Fruit fly (Drosophila melanogaster): Measurements from ENCODE around the gene CG31140.

CG31140 gene

DNA sequence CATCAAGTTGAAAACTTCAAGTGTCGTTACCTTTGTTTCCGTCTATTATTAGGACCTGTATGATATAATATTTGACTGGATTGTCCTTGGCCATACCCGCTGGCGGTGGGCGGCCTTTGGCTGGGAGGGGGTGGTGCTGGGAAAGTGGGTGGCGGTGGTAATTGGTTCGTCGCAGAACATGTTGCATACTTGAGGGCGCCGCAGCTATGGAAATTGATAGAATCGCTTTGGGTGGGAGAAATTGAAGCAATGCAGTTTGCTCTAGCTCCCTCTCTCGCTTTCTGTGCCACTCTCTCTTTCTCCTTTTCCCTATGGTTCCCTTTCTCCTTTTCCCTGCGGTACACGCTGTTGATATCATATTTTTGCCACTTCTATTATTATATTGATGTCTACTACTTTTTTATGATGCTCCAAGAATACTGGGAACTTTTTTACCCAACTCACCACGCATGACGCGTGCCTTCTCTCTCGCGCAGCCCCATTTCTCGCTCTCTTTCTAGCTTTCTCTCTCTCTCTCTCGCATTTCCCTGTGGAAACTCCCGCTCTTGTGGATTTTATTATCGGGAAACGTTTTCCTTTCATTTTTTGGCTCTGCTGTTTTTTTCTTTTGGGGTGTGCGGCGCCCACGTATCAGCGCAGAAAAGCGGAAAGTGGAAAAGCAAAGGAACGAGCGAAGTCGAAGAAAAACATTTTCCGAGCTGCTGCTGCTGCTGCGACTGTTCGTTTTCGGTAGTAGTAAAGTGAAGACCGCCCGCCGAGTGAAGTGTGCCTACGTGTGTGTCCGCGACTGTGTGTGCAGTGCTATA, 2.1 kb downstream of the CG31140 start:
- TF ChIP-seq CG32121 (GFP tag; IDR thresholded peaks at IDR 0.05) (no peak), D1 (tag; optimal IDR thresholded peaks at IDR 0.05) (no peak), CG8301 (tag; optimal IDR thresholded peaks at IDR 0.05) (no peak), Ets98B (GFP tag; IDR thresholded peaks at IDR 0.05) (0 out of 2 replicates have a peak, but pooled peaks have one; percentile 10)

DNA sequence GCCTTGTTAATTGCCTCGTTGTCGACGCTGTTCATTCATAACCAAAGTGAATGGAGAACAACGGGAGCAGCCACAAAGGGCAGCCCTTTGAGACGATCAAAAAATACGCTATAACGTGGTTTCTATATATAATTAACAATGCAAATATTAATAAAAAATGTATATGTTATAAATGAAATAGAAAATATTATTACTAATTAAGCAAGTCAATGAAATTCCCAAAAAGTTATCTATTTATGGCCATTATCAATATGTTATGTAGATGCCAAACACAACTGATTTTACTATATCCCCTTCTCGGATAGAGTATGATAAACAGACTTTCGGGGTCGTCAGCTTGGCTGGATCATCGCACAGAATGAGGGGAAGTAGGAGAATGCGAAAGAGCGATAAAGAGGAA, 6.5 kb downstream of the CG31140 start:
- TF ChIP-seq CG8159 (tag; optimal IDR thresholded peaks at IDR 0.05) (no peak), Snoo (tag; optimal IDR thresholded peaks at IDR 0.05) (no peak), rn (GFP tag; IDR thresholded peaks at IDR 0.05) (no peak), CG15710 (tag; optimal IDR thresholded peaks at IDR 0.05) (no peak), EcR (GFP tag; optimal IDR thresholded peaks at IDR 0.05) (peak; percentile 69), fd96Ca (GFP tag; IDR thresholded peaks at IDR 0.05) (no peak)

DNA sequence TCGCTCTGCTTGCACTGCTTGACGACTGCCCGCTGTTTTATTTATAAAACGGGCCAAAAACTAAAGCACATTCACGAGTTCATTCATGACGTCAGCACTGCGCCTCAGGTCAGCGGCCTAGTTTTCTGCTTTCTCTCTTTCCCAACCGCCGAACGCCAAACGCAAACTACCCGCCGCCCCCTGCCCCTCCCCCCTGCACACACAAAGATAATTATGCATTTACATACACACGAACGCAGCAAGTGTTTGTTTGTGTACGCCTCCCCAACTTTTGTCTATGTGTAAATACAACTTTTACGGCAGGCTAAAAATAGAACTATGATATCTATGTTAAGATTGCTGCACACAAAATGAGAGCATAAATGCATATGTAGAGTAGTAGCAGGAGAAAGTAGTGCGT, 8.2 kb downstream of the CG31140 start:
- TF ChIP-seq rn (GFP tag; IDR thresholded peaks at IDR 0.05) (no peak), Snoo (tag; optimal IDR thresholded peaks at IDR 0.05) (no peak), CG4496 (GFP tag; IDR thresholded peaks at IDR 0.05) (peak; percentile 10; the same call in 1 of the 3 replicates), CG34367 (tag; optimal IDR thresholded peaks at IDR 0.05) (no peak), Ets98B (GFP tag; IDR thresholded peaks at IDR 0.05) (no peak), CG32121 (GFP tag; IDR thresholded peaks at IDR 0.05) (0 out of 2 replicates have a peak, but pooled peaks have one; percentile 22)

DNA sequence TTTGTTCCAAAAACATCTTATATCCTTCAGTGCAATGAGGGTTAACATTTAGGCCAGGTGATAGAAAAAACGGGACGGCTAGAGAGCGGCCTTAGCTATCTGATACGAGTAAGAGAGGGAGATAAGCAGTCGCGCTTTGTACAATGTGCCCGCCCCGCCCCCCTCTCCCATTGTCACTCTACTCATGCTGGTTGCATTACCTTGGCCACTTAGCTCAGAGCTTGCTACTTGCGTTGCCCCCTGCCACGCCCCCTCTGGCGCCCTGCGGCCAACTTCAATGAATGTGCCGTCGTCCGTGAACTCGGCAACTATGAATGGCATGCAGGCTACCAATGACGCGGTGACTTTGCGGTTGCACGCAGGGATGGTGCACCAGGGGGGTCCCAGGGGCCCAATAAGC, 8.8 kb downstream of the CG31140 start:
- TF ChIP-seq CG12605 (GFP tag; IDR thresholded peaks at IDR 0.05) (no peak), CG13204 (GFP tag; optimal IDR thresholded peaks at IDR 0.05) (no peak), CG8301 (tag; optimal IDR thresholded peaks at IDR 0.05) (no peak), CG8159 (tag; optimal IDR thresholded peaks at IDR 0.05) (no peak), rn (GFP tag; IDR thresholded peaks at IDR 0.05) (no peak), Snoo (tag; optimal IDR thresholded peaks at IDR 0.05) (no peak), EcR (GFP tag; optimal IDR thresholded peaks at IDR 0.05) (no peak), CG9948 (tag; optimal IDR thresholded peaks at IDR 0.05) (no peak)

DNA sequence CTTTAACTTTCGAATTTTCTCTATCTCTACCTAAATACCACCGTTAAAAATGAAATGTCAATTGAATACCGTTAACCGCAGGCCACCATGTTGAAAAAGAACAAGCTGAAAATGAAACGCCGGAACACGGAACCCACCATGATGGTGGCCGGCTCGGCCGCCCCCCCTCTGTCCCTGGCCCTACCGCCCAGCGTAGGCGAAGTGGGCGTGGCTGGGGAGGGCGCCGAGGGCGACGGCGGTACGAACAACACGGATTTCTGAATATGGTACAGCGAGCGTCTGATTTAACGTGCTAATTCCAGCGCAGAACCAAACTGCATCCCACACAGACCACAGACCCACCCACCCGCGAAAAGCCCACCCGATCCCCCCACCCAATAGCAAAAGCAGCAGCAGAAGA, 18.7 kb downstream of the CG31140 start:
- TF ChIP-seq CG4496 (GFP tag; IDR thresholded peaks at IDR 0.05) (no peak), CG32121 (GFP tag; IDR thresholded peaks at IDR 0.05) (no peak), CG8159 (tag; optimal IDR thresholded peaks at IDR 0.05) (no peak), Pif1A (GFP tag; optimal IDR thresholded peaks at IDR 0.05) (no peak), CG13204 (GFP tag; optimal IDR thresholded peaks at IDR 0.05) (no peak), CG10348 (GFP tag; IDR thresholded peaks at IDR 0.05) (no peak), EcR (GFP tag; optimal IDR thresholded peaks at IDR 0.05) (no peak), Snoo (tag; optimal IDR thresholded peaks at IDR 0.05) (no peak), CG9948 (tag; optimal IDR thresholded peaks at IDR 0.05) (no peak), Pif1B (GFP tag; optimal IDR thresholded peaks at IDR 0.05) (no peak)

DNA sequence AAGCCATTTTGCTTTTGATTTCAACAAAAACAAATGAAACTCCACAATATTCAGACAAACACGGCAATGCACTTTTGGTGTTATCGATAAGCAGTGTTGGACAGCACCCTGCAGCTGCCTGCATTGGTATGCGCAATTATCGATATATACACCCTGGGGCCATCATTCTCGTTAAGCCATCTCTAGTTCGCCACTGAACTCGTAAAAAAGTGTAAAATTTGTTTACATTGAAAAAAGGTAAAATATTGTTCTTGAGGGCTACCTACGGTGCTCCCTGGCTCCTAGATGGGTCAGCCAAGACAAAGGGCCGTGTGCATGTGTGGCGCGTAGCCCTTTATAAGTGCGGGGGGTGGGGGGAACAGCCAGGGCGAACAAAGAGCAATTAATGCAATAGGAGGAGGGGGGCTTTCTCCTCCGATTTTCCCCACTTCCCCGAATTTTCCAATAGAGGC, 23.5 kb downstream of the CG31140 start, which contains the start of the genes CG13603 and CG5902:
Gene CG13603, minus strand, starts transcription at position 91 of the 452 bp plus-strand sequence.
Gene CG5902, plus strand, starts transcription at position 164 of the 452 bp plus-strand sequence.
- TF ChIP-seq CG14655 (GFP tag; optimal IDR thresholded peaks at IDR 0.05), result no peak
- no peak for TF ChIP-seq CG13204 (GFP tag; optimal IDR thresholded peaks at IDR 0.05)
- TF ChIP-seq EcR (GFP tag; optimal IDR thresholded peaks at IDR 0.05), result peak; percentile 70
- TF ChIP-seq Snoo (tag; optimal IDR thresholded peaks at IDR 0.05), result no peak
- TF ChIP-seq D1 (tag; optimal IDR thresholded peaks at IDR 0.05), result no peak
- TF ChIP-seq CG17806 (tag; optimal IDR thresholded peaks at IDR 0.05), result no peak
- no peak for TF ChIP-seq CG34367 (tag; optimal IDR thresholded peaks at IDR 0.05)
- TF ChIP-seq Pif1B (GFP tag; optimal IDR thresholded peaks at IDR 0.05), result no peak
- TF ChIP-seq rn (GFP tag; IDR thresholded peaks at IDR 0.05), result 0 out of 2 replicates have a peak, but pooled peaks have one; percentile 8
- TF ChIP-seq CG32121 (GFP tag; IDR thresholded peaks at IDR 0.05), result peak; percentile 42; the same call in 1 of the 2 replicates
- peak; percentile 57; the same call in 1 of the 3 replicates for TF ChIP-seq fd96Ca (GFP tag; IDR thresholded peaks at IDR 0.05)
- TF ChIP-seq CG12605 (GFP tag; IDR thresholded peaks at IDR 0.05), result no peak
- no peak for TF ChIP-seq CG8301 (tag; optimal IDR thresholded peaks at IDR 0.05)
- no peak; the same call in 1 of the 3 replicates for TF ChIP-seq CG4496 (GFP tag; IDR thresholded peaks at IDR 0.05)
- TF ChIP-seq CG8159 (tag; optimal IDR thresholded peaks at IDR 0.05), result no peak
- TF ChIP-seq Ets98B (GFP tag; IDR thresholded peaks at IDR 0.05), result peak; percentile 30
- TF ChIP-seq CG10348 (GFP tag; IDR thresholded peaks at IDR 0.05), result no peak
- peak; percentile 16 for TF ChIP-seq CG15710 (tag; optimal IDR thresholded peaks at IDR 0.05)
- no peak for TF ChIP-seq CG9948 (tag; optimal IDR thresholded peaks at IDR 0.05)
- peak; percentile 48 for TF ChIP-seq gl (tag; optimal IDR thresholded peaks at IDR 0.05)
- no peak for TF ChIP-seq Pif1A (GFP tag; optimal IDR thresholded peaks at IDR 0.05)

DNA sequence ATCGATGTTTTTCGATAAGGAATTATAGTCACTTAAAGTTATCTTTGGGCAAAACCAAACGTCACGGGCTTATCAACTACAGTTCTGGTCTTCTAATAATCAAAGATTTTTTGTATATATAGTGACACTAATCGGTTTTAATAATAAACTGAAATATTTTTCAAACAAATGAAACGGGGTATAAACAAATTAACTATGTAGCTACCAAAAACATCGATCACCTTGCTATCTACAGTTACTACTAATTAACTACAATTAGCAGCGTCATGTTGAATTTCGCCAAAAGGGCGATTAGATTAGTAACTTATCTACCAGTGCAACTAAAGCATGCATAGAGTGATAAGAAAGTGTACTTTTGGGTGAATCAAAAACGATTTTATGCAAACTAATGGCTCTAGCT, 28.4 kb downstream of the CG31140 start:
- TF ChIP-seq CG32121 (GFP tag; IDR thresholded peaks at IDR 0.05) (no peak), fd96Ca (GFP tag; IDR thresholded peaks at IDR 0.05) (no peak), CG8159 (tag; optimal IDR thresholded peaks at IDR 0.05) (no peak), CG4496 (GFP tag; IDR thresholded peaks at IDR 0.05) (no peak), CG12605 (GFP tag; IDR thresholded peaks at IDR 0.05) (no peak)

Measured in whole organism, pupa.